Fruit fly (Drosophila melanogaster) whole organism: ENCODE results near the gene CG42749.

ENCODE experiments used
- CG8478 ChIP-seq: fragments of >200 bp; optimal IDR thresholded peaks from 2 replicates; lab custom pipeline; 2018; ENCODE audit warnings: inconsistent platforms
- Dll ChIP-seq: fragments of >200 bp; optimal IDR thresholded peaks from 2 replicates; lab custom pipeline; 2017
- EcR ChIP-seq, 2 experiments: fragments of >200 bp; optimal IDR thresholded peaks; 2 replicates each; lab custom pipeline; 2017; ENCODE audit warnings: missing biosample characterization in 2 of 2, missing genetic modification characterization in 2 of 2, missing genetic modification reagents in 2 of 2
- pan ChIP-seq: fragments of >200 bp; optimal IDR thresholded peaks from 2 replicates; lab custom pipeline; 2017
- psq ChIP-seq: fragments of >200 bp; optimal IDR thresholded peaks from 2 replicates; lab custom pipeline; 2017
- usp ChIP-seq: fragments of >200 bp; optimal IDR thresholded peaks from 2 replicates; lab custom pipeline; 2017; ENCODE audit warnings: missing biosample characterization, missing genetic modification characterization, mixed read lengths

The CG42749 gene

dm6 chrX:5317170-5317569 lies 21.3 kb downstream of the CG42749 start, which contains the start of the genes CG15930 and Sas10:
Gene CG15930, minus strand, starts transcription at chrX:5317295.
Gene Sas10, plus strand, starts transcription at chrX:5317409.
- TF ChIP-seq psq (lab: Kevin White, UChicago) (no peak), EcR (GFP tag; optimal IDR thresholded peaks at IDR 0.05; lab: Kevin White, UChicago) (no peak), usp (GFP tag; lab: Kevin White, UChicago) (no peak), pan (lab: Kevin White, UChicago) (no peak), Dll (lab: Kevin White, UChicago) (no peak), CG8478 (no peak)

DNA sequence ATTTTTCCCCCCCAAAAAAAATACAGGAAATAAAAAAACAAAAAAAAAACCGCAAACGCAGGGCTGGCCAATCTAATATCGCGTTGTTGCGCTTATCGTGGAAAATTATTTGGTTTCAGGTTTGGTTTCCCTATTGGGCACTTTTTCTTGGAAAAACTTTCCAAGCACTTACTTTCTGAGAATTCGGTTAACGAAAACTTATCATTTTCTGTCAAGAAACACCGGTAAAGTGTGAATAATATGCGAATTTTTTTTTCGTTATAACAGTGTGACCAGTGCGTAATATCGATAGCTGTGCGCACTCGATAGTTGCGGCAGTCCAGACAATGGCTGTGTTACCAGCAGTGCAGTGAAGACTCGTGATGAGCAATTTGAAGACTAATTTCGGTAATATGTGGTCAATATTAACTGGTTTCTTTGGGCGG lies 26.6 kb downstream of the CG42749 start, which contains the start of gene Rnp4F:
Rnp4F (minus strand) TSS at position 238 of the 425 bp plus-strand sequence.
- TF ChIP-seq CG8478 = no peak
- TF ChIP-seq pan (lab: Kevin White, UChicago) = no peak
- no peak for TF ChIP-seq psq (lab: Kevin White, UChicago)

DNA sequence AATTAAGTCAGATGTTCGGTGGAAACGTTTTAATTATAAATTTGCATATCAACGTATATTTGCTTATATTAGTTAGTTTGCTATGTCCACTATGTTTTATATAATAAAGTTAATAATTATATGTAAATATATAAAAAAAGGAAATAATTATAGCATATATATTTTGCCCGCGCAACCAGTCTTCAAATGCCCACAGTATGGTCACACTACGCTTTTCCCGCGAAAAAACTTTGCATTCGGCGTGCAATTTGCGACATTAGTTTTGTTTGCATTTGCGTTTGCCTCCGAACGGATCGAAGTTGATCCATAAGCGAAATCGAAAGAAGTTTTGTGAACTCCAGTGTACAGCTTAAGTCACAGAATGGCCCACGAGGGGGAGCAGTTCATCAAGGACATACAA lies 27.8 kb downstream of the CG42749 start, which contains the start of gene Mcm3:
Mcm3 (plus strand) TSS at position 220 of the 400 bp plus-strand sequence.
- TF ChIP-seq CG8478 = no peak
- TF ChIP-seq EcR (GFP tag; optimal IDR thresholded peaks at IDR 0.05; lab: Kevin White, UChicago) = no peak
- no peak for TF ChIP-seq Dll (lab: Kevin White, UChicago)
- TF ChIP-seq pan (lab: Kevin White, UChicago) = no peak
- TF ChIP-seq psq (lab: Kevin White, UChicago) = no peak
- TF ChIP-seq usp (GFP tag; lab: Kevin White, UChicago) = no peak

DNA sequence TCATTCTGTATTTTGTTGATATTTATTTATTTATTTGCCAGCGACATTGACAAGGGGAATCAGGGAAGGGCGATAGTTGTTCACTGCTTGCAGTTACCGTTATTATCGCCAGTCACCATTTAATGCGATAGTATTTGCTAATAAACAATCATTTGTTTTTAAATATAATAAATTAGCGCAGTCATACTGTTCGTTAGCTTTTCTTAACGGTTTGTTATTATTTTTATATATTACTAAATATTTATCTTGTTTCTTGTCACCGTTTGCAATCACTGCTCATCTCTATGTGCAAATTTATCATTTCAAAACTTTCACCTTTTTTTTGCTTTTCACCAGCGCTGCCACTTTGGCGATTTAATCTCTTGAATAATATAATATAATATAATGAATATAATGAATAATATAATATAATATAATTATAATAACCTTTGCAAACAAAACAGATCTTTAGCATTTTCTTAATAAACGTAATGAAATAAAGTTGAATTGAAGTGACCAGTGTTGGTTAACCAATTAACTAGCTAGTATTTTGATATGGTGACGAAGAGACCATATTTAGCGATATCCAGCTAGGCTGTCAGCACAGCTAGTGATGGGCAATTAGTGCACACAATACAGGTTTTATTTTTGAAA lies 33.5 kb downstream of the CG42749 start, which contains the start of the genes CG3309 and XRCC1:
CG3309 (minus strand) TSS at position 82 of the 633 bp plus-strand sequence.
XRCC1 (plus strand) TSS at position 611 of the 633 bp plus-strand sequence.
- TF ChIP-seq EcR (GFP tag; optimal IDR thresholded peaks at IDR 0.05; lab: Kevin White, UChicago) (no peak), psq (lab: Kevin White, UChicago) (no peak), usp (GFP tag; lab: Kevin White, UChicago) (no peak), pan (lab: Kevin White, UChicago) (no peak), CG8478 (no peak), Dll (lab: Kevin White, UChicago) (no peak)

dm6 chrX:5332259-5332862 lies 36.5 kb downstream of the CG42749 start, which contains the start of gene CanB:
Gene CanB, plus strand, starts transcription at chrX:5332499.
- TF ChIP-seq EcR (GFP tag; optimal IDR thresholded peaks at IDR 0.05; lab: Kevin White, UChicago) = no peak
- TF ChIP-seq Dll (lab: Kevin White, UChicago) = no peak
- TF ChIP-seq usp (GFP tag; lab: Kevin White, UChicago) = no peak
- no peak for TF ChIP-seq CG8478

DNA sequence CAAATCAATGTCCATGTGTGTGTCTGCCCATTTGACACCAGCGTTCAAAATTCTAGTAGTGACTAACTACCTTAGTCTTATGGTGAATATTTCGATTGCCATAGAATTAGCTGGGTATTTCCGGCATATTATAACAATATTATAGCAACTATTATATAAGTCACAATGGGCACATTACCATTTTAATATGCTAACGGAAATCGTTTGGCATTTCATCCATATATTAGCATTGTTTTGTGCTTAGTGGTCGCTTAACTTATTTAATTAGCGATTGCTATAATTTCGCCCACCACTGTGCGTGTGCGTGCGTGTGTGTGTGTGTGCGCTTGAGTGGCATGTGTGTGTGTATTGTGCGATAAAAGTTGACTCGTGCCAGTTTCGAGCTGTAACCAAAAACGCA lies 40.9 kb downstream of the CG42749 start:
- TF ChIP-seq pan (lab: Kevin White, UChicago) (no peak), Dll (lab: Kevin White, UChicago) (no peak), psq (lab: Kevin White, UChicago) (no peak), usp (GFP tag; lab: Kevin White, UChicago) (no peak), EcR (GFP tag; optimal IDR thresholded peaks at IDR 0.05; lab: Kevin White, UChicago) (no peak), CG8478 (no peak)

- no peak for TF ChIP-seq psq (lab: Kevin White, UChicago)
- no peak for TF ChIP-seq Dll (lab: Kevin White, UChicago)
- TF ChIP-seq pan (lab: Kevin White, UChicago) = no peak
- no peak for TF ChIP-seq CG8478
- no peak for TF ChIP-seq EcR (GFP tag; optimal IDR thresholded peaks at IDR 0.05; lab: Kevin White, UChicago)
- no peak for TF ChIP-seq usp (GFP tag; lab: Kevin White, UChicago)
Observed at dm6 chrX:5337316-5337715, 41.5 kb downstream of the CG42749 start.

dm6 chrX:5338435-5338834 lies 42.6 kb downstream of the CG42749 start:
- TF ChIP-seq psq (lab: Kevin White, UChicago) (no peak), CG8478 (no peak), EcR (GFP tag; optimal IDR thresholded peaks at IDR 0.05; lab: Kevin White, UChicago) (no peak), usp (GFP tag; lab: Kevin White, UChicago) (no peak), Dll (lab: Kevin White, UChicago) (no peak), pan (lab: Kevin White, UChicago) (no peak)

- no peak for TF ChIP-seq CG8478
- peak; percentile 12 for TF ChIP-seq Dll (lab: Kevin White, UChicago)
Observed at dm6 chrX:5339970-5340369, 44.1 kb downstream of the CG42749 start, which contains the start of gene SK. Gene SK, plus strand, starts transcription at chrX:5340236.

- TF ChIP-seq usp (GFP tag; lab: Kevin White, UChicago) (no peak), CG8478 (no peak), Dll (lab: Kevin White, UChicago) (no peak), EcR (GFP tag; optimal IDR thresholded peaks at IDR 0.05; lab: Kevin White, UChicago) (no peak), pan (lab: Kevin White, UChicago) (no peak)
Observed at dm6 chrX:5349899-5350575, 54.2 kb downstream of the CG42749 start.
